Fruit fly (Drosophila melanogaster): ENCODE measurements around the gene udt.

udt gene

DNA sequence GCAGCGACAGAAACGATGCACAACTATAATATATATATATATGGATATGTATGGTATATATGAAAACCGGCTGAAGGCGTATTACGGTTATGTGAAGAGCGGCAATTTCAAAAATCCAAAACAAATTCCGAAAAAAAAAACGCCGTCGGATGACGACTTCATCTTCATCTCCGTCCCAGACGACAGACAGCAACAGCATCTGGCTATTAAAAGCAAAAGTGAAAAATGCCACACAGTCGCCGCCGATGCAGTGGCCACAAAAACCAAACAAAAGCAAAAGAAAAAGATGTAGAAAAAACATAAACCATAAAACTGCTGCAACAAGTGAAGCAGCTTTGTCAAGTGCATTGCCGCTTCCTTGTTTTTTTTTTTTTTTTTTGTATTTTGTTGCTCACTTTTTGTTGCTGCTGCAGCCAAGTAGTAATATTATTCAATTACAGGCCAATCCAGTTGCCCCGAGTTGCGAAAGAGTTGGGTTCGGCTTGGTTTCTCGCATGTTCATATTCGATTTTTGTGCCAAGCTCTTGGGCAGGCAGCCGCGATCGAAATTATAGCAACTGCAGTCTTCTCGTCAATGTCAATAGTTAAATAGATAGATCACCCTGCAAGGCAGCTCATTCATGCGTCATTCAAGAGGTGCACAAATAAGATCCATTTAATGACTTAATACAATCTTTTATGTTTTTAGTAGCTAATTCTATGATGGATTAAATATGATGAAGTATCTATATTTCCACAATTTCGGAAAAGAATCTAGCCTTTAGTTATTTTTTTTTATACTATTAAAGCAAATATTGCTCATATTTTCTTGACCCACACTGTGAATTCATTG, 28.3 kb downstream of the udt start:
- TF ChIP-seq CG17801 (GFP tag; optimal IDR thresholded peaks at IDR 0.05; ENCODE audit: partially characterized antibody), result no peak

DNA sequence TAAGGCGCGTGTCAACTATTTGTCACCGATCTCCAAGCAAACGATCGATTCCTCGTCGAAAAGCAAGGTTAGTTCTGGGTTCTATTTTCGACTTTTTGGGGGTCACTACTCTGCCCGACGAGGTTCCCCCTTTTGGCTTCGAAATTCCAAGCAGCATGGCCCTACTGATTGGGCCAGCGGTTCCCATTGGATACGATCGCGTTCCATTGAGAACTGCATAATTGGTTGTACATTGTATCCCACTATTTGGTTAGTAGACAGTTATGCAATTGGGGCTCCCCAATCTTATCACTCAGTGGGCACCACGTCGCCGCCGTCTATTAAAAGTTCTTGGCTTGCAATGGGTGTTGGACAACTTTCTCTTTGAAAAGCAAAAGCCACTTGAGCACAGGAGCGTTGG, 29.3 kb downstream of the udt start:
- no peak for TF ChIP-seq CG17801 (GFP tag; optimal IDR thresholded peaks at IDR 0.05; ENCODE audit: partially characterized antibody)

DNA sequence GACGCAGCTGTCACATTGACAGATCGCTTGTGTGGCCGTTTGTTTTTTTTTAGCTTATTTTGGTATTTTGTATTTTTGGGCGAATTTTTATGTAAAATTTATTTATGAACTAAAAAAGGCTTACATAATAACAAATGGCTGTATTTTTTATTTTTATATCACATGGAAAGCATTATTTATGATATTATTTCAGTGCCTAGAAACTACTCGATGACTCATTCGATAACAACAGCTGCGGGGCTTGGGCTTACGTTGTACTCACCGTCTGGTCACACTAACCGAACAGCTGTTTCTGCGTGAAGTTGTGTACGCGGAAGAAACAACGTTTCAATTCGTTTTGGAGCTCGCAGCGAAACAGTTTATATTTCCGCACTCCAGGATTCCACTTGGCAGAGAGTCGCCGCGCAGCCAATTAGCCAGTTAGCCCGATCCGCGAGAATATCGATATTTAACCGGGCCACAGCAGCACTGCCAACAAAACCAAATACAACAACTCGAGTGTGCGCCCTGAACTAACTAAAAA, 30.0 kb downstream of the udt start, which contains the start of the genes Hmgcr and Rpn9:
Gene Hmgcr, plus strand, starts transcription at position 335 of the 523 bp plus-strand sequence.
Gene Rpn9, minus strand, starts transcription at position 473 of the 523 bp plus-strand sequence.
- peak; percentile 37 for TF ChIP-seq CG17801 (GFP tag; optimal IDR thresholded peaks at IDR 0.05; ENCODE audit: partially characterized antibody)

DNA sequence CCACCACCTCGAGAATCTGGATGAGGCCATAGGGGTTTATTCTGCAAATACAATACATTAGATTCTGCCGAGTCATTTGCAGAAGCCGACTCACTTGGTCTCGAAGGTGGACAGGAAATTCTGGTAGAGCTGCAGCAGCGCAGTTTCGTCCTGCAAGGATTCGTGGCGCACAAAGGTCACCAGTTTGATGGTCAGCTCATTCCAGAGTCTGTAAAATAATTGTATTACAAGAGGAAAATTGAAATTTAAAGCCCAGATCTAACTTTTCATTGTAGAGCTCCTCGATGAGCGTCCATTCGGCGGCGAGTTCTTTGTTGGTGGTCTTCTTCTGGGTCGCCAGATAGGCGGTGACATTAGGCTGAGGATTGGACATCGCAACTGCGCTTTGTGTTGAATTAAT, 30.5 kb downstream of the udt start:
- no peak for TF ChIP-seq CG17801 (GFP tag; optimal IDR thresholded peaks at IDR 0.05; ENCODE audit: partially characterized antibody)

DNA sequence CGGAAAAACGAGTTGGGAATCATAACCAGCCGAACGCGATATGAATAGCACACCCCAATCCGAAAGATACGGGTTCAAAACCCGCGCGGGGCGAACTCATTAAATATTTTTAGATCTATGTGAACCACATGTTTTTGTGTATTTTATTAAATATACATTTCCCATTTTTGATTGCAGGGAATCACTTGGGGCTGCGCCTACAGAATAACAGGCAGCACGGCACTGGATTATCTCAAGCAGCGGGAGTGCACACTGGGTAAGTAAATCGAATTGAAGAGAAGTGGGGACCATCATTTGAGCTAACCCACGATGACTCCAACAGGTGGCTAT, 32.6 kb downstream of the udt start:
- TF ChIP-seq CG17801 (GFP tag; optimal IDR thresholded peaks at IDR 0.05; ENCODE audit: partially characterized antibody), result no peak

DNA sequence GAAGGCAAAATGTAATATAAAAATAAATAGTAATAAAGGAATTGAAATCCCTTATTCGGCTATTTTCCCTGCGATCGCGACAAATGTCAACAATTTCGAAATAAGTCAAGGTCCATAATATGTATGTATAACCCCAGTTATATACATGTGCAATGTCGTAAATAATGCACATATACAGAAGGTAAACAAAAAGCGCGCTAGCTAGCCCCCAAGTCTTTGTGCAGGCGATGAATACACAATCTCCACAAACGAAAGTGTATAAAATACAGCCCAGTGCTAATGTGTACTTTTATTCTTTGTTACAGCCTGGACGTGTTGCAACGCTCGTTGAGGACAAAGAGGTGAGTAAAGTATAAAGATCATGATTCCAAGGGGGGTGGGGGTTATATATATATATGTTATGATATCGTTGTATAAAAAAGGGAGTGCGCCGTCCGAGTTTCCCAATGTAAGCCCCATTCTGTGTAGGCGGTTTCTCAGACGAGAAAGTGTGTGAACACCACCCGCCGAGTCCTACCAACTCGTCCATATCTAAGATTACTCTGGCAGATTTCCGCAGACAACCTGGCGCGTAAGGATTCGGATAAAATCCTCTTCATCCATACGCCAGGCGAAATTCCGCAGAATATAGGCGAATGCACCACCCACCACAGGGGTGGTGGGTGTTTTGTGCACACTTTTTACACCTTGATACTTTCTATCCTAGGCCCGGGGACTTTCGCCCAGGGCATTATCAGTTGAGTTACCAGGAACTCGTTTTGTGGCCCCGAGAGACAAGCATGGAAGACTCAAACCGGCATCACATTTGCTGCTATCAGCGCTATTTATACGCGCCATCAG, 33.2 kb downstream of the udt start:
- TF ChIP-seq CG17801 (GFP tag; optimal IDR thresholded peaks at IDR 0.05; ENCODE audit: partially characterized antibody), result no peak

DNA sequence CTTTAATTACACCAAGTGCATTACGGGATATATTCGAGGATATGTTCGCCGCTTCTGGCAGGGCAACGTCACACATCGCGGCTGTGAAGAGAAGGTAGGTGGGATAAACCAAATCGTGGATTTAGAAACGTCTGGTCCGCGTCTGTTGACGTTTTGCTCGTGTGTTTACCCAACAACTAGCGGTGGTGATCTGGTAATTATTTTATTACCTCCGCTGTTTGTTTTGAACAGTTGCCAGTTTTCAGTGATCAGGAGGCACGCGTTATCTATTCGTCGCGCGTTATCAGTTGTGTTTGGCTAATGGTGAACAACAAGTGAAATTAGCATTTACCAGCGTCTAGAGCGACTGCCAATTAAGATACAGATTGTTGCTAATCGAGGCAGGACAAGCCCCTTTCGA, 34.0 kb downstream of the udt start:
- TF ChIP-seq CG17801 (GFP tag; optimal IDR thresholded peaks at IDR 0.05; ENCODE audit: partially characterized antibody), result no peak

DNA sequence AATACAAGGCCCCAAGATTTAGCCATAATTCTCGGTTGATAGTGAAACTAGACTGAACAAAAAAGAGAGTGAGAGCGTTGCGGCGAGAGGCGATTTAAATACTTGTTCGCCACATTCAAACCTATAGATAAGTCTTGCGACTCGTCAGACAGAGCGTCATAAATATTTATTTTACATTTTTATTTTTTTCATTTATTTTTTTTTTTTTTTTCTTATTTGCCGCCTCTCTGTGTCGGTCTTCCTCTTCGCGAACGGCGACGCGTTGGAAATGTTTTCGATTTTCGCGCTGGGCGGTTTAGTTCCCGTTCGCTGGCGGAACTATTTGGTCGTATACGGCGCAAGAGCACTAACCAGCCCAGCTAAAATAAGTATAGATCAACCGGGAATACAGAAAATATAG, 35.0 kb downstream of the udt start:
- TF ChIP-seq CG17801 (GFP tag; optimal IDR thresholded peaks at IDR 0.05; ENCODE audit: partially characterized antibody), result peak; percentile 69

DNA sequence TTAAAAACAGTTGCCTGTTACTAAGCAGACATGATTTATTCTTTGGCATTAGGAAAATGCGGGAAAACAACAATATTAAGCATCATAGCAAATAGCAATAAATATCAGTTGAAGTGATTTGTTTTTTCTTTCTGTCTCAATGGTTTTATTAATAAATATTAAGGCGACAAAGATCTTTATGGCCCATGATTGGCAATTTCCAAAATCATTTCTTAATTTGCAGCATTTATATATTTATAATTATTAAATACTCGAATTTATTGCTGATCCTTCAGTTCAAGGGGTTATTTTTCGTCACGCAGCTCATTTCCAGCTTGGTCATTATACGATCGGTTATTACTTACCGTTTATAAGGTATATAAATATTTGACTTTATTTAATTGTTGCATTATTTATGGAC, 35.4 kb downstream of the udt start:
- no peak for TF ChIP-seq CG17801 (GFP tag; optimal IDR thresholded peaks at IDR 0.05; ENCODE audit: partially characterized antibody)

DNA sequence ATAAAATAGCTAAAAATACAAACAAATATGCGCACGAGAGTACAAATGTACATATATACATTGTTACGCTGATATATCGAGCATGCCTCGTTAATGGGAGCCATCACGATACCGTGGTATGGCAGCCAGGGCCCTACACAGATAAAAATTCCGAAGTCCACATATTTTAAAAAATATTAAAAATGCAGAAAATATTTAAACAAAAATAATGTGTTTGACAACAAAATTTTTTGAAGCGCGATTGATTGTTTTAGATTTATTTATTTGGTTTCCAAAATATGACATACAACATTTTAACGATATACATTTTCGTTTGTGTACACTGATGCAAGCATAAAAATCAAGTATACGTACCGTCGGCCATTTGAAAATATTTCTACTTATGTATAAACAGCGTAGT, 36.3 kb downstream of the udt start:
- peak; percentile 51 for TF ChIP-seq CG17801 (GFP tag; optimal IDR thresholded peaks at IDR 0.05; ENCODE audit: partially characterized antibody)

DNA sequence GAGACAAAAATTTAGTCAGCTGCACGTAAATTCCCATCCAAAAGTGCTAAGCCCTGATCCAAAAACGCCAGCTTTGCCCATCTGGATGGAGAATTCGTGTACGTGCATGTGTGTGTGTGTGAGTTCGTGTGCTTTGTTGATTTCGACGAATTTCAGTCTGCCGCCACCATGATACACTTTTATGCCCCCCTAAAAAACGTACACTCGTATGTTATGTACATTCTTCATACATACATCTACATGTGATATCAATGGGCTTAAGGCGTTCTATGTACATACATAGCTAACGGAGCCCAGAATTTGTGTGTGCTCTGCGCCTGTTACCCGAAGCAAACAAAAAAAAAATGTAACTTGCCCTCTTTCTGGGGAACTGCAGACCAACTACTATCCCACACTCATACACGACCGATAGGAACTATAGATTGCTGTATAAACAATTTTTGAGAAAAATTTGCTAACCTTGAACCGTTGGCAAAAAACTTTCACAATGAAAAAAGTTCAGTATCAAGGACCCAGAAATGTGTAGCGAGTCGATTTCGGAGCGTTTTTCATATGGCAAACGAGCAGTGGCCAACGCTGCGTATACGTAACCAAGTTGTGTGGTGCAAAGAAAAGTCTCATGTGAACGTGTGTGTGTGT, 37.2 kb downstream of the udt start:
- no peak for TF ChIP-seq CG17801 (GFP tag; optimal IDR thresholded peaks at IDR 0.05; ENCODE audit: partially characterized antibody)

DNA sequence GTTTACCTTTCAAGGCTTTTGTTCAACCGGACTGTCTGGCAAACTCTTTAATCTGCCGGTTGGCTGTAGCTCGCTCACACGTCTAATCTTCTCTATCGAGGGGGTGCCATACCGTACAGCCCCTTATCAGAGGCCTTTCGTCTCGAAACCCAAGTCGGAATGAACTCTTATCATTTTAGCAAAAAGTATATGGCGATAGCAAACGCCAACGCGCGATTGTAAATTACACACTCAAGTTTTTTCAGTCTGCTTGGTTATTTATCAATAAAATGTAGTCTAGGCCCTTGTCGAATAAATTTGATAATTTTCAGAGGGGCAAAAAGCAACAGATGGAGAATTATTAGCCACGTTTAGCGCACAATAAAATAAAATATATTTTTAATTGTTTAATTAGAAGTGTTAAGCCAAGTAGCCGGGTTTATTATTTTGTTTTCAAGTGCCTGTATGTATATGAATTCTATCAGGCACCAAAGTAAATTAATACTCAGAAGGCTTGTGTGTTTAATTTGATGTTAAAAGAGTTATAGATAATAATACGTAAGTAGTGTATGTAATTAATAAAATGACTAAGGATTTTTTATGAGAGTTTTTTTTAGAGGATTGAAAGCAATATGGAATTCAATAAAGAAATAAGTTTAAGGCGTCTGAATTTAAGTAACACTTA, 38.1 kb downstream of the udt start:
- TF ChIP-seq CG17801 (GFP tag; optimal IDR thresholded peaks at IDR 0.05; ENCODE audit: partially characterized antibody), result no peak

DNA sequence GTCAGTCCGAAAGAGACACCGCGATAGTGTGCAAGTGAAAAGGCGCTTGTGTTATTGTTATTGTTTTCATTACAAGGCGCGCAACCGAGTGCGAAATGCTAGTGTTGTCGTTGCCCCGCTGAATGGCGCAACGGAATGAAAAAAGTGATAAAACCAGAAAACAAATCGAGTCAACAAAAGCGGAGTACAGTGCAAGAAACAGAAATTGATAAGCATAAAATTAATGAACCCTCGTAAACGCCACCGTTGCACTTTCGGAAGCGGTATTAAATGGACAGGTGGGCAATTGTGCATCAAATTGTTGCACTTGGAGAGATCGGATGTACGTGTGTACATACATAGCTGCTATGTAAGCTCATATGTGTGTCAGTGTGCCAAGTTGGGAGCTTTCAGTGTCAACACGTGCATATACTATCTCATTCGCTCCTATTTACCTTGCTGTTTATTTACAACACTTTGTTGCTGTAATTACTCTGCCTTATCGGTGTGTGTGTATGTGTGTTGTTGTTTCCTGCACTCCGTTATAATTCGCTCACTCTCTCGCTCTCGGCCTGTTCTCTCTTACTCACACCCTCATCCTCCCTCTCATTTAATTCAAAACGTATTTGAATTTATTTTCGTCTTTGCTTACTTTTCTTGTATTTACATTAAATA, 39.6 kb downstream of the udt start:
- TF ChIP-seq CG17801 (GFP tag; optimal IDR thresholded peaks at IDR 0.05; ENCODE audit: partially characterized antibody), result peak; percentile 17

DNA sequence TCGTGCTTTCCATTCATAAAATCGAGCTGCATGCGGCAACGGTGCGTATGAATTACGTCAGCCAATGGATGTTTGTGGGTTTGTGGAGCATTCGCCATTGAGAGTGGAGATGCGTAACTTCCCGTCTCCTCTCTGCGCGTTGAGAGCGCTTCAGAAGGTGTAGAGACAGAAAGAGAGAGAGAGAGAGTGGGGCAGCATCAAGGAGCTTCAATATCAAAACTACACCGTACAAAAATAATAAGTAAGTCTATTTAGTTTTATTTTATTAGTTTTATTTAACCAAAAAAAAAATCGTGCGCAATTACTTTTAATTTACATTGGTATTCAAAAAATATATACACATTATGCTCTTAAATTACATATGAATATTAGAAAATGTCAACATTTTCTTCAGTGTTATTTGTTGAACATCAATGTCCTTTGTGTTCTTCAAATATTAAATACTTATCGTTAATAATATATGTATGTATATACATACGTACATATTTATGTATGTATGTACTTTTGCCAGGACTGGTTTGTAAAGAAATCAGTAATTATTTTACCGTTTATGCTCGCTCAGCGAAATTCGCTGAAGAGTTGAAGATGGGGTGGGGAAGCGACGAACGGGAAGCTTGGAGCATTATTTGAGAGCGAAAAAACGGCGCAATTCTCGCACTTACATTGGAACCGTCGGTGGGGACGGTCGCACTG, 40.2 kb downstream of the udt start, which contains the start of gene CG10365:
Gene CG10365, plus strand, starts transcription at position 652 of the 693 bp plus-strand sequence.
- TF ChIP-seq CG17801 (GFP tag; optimal IDR thresholded peaks at IDR 0.05; ENCODE audit: partially characterized antibody), result no peak

All from ovary, adult (tissue).